Fruit fly (Drosophila melanogaster): Measurements from ENCODE around the gene rdgC.

rdgC gene

dm6 chr3L:20226153-20226552 is 21.7 kb upstream of the rdgC start (continued):
- TF ChIP-seq CG6765 (GFP tag; optimal IDR thresholded peaks at IDR 0.05) (no peak), sens (GFP tag) (peak; percentile 77), CG11504 (tag; optimal IDR thresholded peaks at IDR 0.05) (no peak), CG3281 (GFP tag; optimal IDR thresholded peaks at IDR 0.05) (no peak), gsb (GFP tag; IDR thresholded peaks at IDR 0.05) (no peak), CG8478 (optimal IDR thresholded peaks at IDR 0.05) (no peak), disco-r (GFP tag; optimal IDR thresholded peaks at IDR 0.05) (no peak), slbo (GFP tag; IDR thresholded peaks at IDR 0.05) (no peak), Asciz (GFP tag; optimal IDR thresholded peaks at IDR 0.05) (no peak), CG30403 (GFP tag; optimal IDR thresholded peaks at IDR 0.05) (no peak), Gsc (GFP tag; IDR thresholded peaks at IDR 0.05) (no peak), CG10565 (GFP tag; optimal IDR thresholded peaks at IDR 0.05) (no peak), CG17802 (tag; optimal IDR thresholded peaks at IDR 0.05) (no peak), Oli (tag; optimal IDR thresholded peaks at IDR 0.05) (no peak), CG11695 (GFP tag; IDR thresholded peaks at IDR 0.05) (no peak), HLH4C (GFP tag; IDR thresholded peaks at IDR 0.05; ENCODE audit: partially characterized antibody) (no peak), kni (GFP tag; optimal IDR thresholded peaks at IDR 0.05) (no peak), CG32532 (GFP tag; IDR thresholded peaks at IDR 0.05) (no peak), esg (GFP tag; conservative IDR thresholded peaks at IDR 0.05) (no peak), Usf (GFP tag; optimal IDR thresholded peaks at IDR 0.05) (no peak), CG10959 (GFP tag; IDR thresholded peaks at IDR 0.05) (no peak), Kr (GFP tag; optimal IDR thresholded peaks at IDR 0.05) (no peak), CG10979 (tag; optimal IDR thresholded peaks at IDR 0.05) (no peak), CG2116 (GFP tag; optimal IDR thresholded peaks at IDR 0.05) (peak; percentile 86), CG8765 (GFP tag; IDR thresholded peaks at IDR 0.05) (no peak), CG9932 (GFP tag; IDR thresholded peaks at IDR 0.05) (no peak), CG6854 (GFP tag; optimal IDR thresholded peaks at IDR 0.05) (no peak), CG31224 (GFP tag; IDR thresholded peaks at IDR 0.05) (no peak), ro (GFP tag; IDR thresholded peaks at IDR 0.05) (no peak), unc-4 (GFP tag; IDR thresholded peaks at IDR 0.05; ENCODE audit: partially characterized antibody) (peak; percentile 53; the same call in 1 of the 2 replicates), Taf1 (GFP tag; IDR thresholded peaks at IDR 0.05) (no peak), CG2712 (tag; optimal IDR thresholded peaks at IDR 0.05) (peak; percentile 29), Lhr (GFP tag; optimal IDR thresholded peaks at IDR 0.05) (peak; percentile 36), al (GFP tag; IDR thresholded peaks at IDR 0.05) (no peak), CG17912 (GFP tag; optimal IDR thresholded peaks at IDR 0.05) (no peak), CG13123 (GFP tag; optimal IDR thresholded peaks at IDR 0.05) (no peak), CG2202 (tag; optimal IDR thresholded peaks at IDR 0.05) (no peak), CG3847 (GFP tag; IDR thresholded peaks at IDR 0.05) (no peak), CG14710 (tag; optimal IDR thresholded peaks at IDR 0.05) (peak; percentile 60), CG13624 (GFP tag; optimal IDR thresholded peaks at IDR 0.05) (peak; percentile 19), hbn (GFP tag; IDR thresholded peaks at IDR 0.05; ENCODE audit: partially characterized antibody) (no peak), CG3726 (GFP tag; IDR thresholded peaks at IDR 0.05) (no peak), usp (GFP tag; optimal IDR thresholded peaks at IDR 0.05) (no peak), CrebB (tag; optimal IDR thresholded peaks at IDR 0.05) (no peak), ap (GFP tag; IDR thresholded peaks at IDR 0.05) (no peak), CG34376 (GFP tag; optimal IDR thresholded peaks at IDR 0.05) (no peak), CG18619 (GFP tag; optimal IDR thresholded peaks at IDR 0.05) (no peak), Dad (GFP tag; optimal IDR thresholded peaks at IDR 0.05) (no peak), CG7963 (GFP tag; IDR thresholded peaks at IDR 0.05; ENCODE audit: partially characterized antibody) (no peak), gcm (GFP tag; optimal IDR thresholded peaks at IDR 0.05) (no peak), gt (GFP tag; IDR thresholded peaks at IDR 0.05) (no peak), Pdp1 (GFP tag; optimal IDR thresholded peaks at IDR 0.05) (no peak), sug (tag; optimal IDR thresholded peaks at IDR 0.05) (no peak)

All from whole organism, embryonic.